Worm (Caenorhabditis elegans) whole organism, dauer: ENCODE data around the gene irg-8.

ENCODE experiments used
- unc-62 ChIP-seq: sonication (generic microtip); optimal IDR thresholded peaks from 2 replicates; lab custom pipeline; 2017; ENCODE audit warnings: missing biosample characterization, missing genetic modification reagents, missing genetic modification characterization

The irg-8 gene

ce11 chrV:384511-384910 is 33.0 kb downstream of the irg-8 start:
- TF ChIP-seq unc-62 = no peak

- no peak for TF ChIP-seq unc-62
Observed at ce11 chrV:381227-381950, 36.1 kb downstream of the irg-8 start, which contains the start of gene ZK6.8. TSS of gene ZK6.8 (plus strand) at chrV:381908.

DNA sequence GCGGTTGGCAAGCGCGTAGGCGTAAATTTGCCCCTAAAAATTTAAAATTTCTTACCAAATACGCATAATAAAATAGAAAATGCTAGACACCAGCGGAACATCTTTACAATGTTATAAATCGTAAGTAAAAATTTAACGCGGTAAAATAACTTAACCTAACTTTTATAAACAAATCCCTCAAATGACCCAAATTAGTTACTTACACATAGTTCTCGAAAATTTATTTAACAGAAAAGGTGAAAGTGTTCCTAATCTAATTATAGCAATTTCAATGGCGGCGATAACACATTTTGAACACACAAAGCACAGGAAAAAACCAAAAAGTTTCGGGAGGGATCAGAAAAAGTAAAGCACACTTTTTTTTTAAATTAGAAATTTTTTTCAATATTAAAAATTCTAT is 37.3 kb downstream of the irg-8 start, which contains the start of gene mltn-8:
TSS of gene mltn-8 (minus strand) at position 101 of the 400 bp plus-strand sequence.
- no peak for TF ChIP-seq unc-62

DNA sequence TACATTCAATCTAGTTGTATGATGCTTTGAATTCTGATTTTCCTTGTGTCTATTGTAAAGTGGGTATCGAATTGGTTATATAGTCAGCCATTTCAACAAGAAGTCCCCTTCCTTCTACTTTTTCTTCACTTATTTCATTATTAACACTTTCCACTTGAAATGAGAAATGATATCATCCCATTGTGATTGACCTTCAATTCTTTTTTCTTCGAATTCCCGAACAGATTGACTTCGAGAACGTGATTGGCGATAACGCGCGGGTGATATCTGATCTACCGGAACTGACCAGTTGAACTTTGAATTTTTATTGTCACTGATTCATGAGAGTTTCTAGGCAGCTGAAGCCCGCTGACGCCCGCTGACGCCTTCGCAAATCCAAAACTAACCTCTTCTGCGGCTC is 39.3 kb downstream of the irg-8 start:
- no peak for TF ChIP-seq unc-62

DNA sequence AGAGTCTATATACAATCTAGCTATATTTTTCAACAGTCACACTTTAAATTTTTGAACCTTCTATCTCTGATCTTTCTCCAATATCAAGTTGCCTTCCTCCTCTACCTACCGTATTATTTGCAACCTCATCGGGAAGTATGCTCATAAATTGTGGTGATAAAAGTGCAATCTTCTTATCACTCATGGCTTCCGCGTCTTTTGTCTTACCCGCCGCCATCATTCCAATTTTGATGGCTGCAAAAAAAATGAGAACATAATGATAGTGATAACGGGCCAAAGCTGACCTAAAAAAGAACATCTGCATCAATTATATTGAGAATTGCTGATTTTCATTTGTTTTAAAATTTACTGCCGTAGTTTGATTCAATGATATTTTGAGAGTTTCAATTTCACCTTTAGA is 40.7 kb downstream of the irg-8 start:
- TF ChIP-seq unc-62 = no peak

DNA sequence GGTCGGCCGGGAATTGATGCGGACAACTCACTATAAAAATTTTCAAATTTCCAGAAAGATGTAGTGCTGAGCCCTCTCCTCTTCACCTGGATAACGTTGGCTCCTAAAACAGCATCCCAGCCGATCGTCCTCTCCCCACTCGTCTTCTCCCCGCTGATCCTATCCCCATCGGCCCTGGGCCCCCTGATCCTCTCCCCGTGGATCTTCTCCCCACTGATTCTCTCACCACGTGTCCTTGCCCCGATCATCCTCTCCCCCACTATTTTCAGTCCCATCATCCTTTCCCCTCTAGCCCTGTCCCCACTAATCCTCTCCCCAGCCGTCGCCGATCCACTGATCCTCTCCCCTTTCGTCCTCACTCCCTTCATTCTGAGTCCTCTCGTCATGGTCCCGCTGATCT is 44.3 kb downstream of the irg-8 start:
- no peak for TF ChIP-seq unc-62

DNA sequence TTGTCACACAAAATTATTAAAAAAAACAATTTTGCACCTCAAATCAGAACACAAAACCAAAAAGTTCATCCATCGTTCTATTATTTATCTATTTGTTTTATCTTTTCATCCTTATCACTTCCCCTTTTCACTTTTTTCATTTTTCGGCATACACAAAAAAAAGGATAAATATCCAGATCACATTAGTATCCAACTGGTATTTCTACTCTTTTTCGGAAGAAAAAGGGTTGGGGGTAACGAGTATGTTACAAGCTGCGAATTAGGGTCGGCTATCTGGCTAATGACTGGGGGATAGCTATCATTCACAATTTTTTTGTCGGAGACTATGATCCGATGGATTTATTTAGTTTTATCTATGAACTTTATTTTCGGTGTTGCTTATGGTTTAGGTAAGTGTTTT is 47.5 kb downstream of the irg-8 start, which contains the start of gene mltn-7:
TSS of gene mltn-7 (plus strand) at position 301 of the 400 bp plus-strand sequence.
- no peak for TF ChIP-seq unc-62
